Fruit fly (Drosophila melanogaster) whole organism, embryonic: ENCODE data around the gene CG13059.

ENCODE experiments used
- ATbp ChIP-seq: fragments of 200-800 bp; sonication (Bioruptor generic); optimal IDR thresholded peaks from 2 replicates; lab custom pipeline; 2017; ENCODE audit warnings: missing biosample characterization, mild to moderate bottlenecking, missing genetic modification characterization, missing genetic modification reagents
- Awh ChIP-seq: fragments of 200-800 bp; sonication (Bioruptor generic); IDR thresholded peaks from 2 replicates; pipeline ENCODE4, ENCODE4 v1.3.6; 2022; ENCODE audit warnings: missing biosample characterization, missing genetic modification characterization
- CG1024 ChIP-seq: fragments of 200-800 bp; sonication (Bioruptor generic); IDR thresholded peaks from 2 replicates; pipeline ENCODE4 v1.3.6; 2022; ENCODE audit warnings: missing biosample characterization, missing genetic modification characterization
- CG10462 ChIP-seq: fragments of 200-800 bp; sonication (Bioruptor generic); optimal IDR thresholded peaks from 2 replicates; lab custom pipeline; 2016; ENCODE audit warnings: missing biosample characterization, missing genetic modification characterization
- CG10654 ChIP-seq: fragments of 200-800 bp; sonication (Bioruptor generic); optimal IDR thresholded peaks from 2 replicates; lab custom pipeline; 2016; ENCODE audit warnings: missing biosample characterization, missing genetic modification characterization
- CG10979 ChIP-seq: fragments of 200-800 bp; sonication (Bioruptor generic); optimal IDR thresholded peaks from 2 replicates; lab custom pipeline; 2018; ENCODE audit warnings: missing biosample characterization, mild to moderate bottlenecking, missing genetic modification characterization, moderate library complexity
- CG11093 ChIP-seq: fragments of 200-800 bp; sonication (Bioruptor generic); IDR thresholded peaks from 3 replicates; pipeline ENCODE4 v1.3.6; 2022; ENCODE audit warnings: missing biosample characterization, missing genetic modification characterization
- CG12769 ChIP-seq: fragments of 200-800 bp; sonication (Bioruptor generic); optimal IDR thresholded peaks from 2 replicates; lab custom pipeline; 2019; ENCODE audit warnings: missing biosample characterization, mild to moderate bottlenecking, missing genetic modification characterization, moderate library complexity
- CG15269 ChIP-seq: fragments of 200-800 bp; sonication (Bioruptor generic); optimal IDR thresholded peaks from 2 replicates; lab custom pipeline; 2018; ENCODE audit warnings: missing biosample characterization, mild to moderate bottlenecking, missing genetic modification characterization, moderate library complexity
- CG6175 ChIP-seq: fragments of 200-800 bp; sonication (Bioruptor generic); IDR thresholded peaks from 3 replicates; pipeline ENCODE4 v1.3.6; 2022; ENCODE audit warnings: missing biosample characterization, missing genetic modification characterization
- CG7271 ChIP-seq: fragments of 200-800 bp; sonication (Bioruptor generic); optimal IDR thresholded peaks from 2 replicates; lab custom pipeline; 2018; ENCODE audit warnings: missing biosample characterization, mild to moderate bottlenecking, missing genetic modification characterization, moderate library complexity
- CG7963 ChIP-seq: fragments of 200-800 bp; sonication (Bioruptor generic); IDR thresholded peaks from 3 replicates; pipeline ENCODE4 v1.3.6; 2022; ENCODE audit warnings: missing biosample characterization, missing genetic modification characterization; ENCODE audit not compliant: partially characterized antibody
- CG7987 ChIP-seq: fragments of 200-800 bp; sonication (Bioruptor generic); optimal IDR thresholded peaks from 2 replicates; lab custom pipeline; 2018; ENCODE audit warnings: missing biosample characterization, mild to moderate bottlenecking, missing genetic modification characterization, moderate library complexity
- CG8388 ChIP-seq: fragments of 200-800 bp; sonication (Bioruptor generic); optimal IDR thresholded peaks from 2 replicates; lab custom pipeline; 2019; ENCODE audit warnings: missing biosample characterization, mild to moderate bottlenecking, missing genetic modification characterization, moderate library complexity
- CoRest ChIP-seq: fragments of 200-800 bp; sonication (Bioruptor generic); optimal IDR thresholded peaks from 3 replicates; lab custom pipeline; 2018; ENCODE audit warnings: missing biosample characterization, mild to moderate bottlenecking, missing genetic modification characterization, moderate library complexity
- CrebB ChIP-seq: fragments of 200-800 bp; sonication (Bioruptor generic); optimal IDR thresholded peaks from 3 replicates; lab custom pipeline; 2018; ENCODE audit warnings: missing biosample characterization, mild to moderate bottlenecking, missing genetic modification characterization
- Dek ChIP-seq: fragments of 200-800 bp; sonication (Bioruptor generic); optimal IDR thresholded peaks from 3 replicates; lab custom pipeline; 2019; ENCODE audit warnings: missing biosample characterization, mild to moderate bottlenecking, missing genetic modification characterization, moderate library complexity
- Hey ChIP-seq: fragments of 200-800 bp; sonication (Bioruptor generic); optimal IDR thresholded peaks from 3 replicates; lab custom pipeline; 2018; ENCODE audit warnings: missing biosample characterization, mild to moderate bottlenecking, missing genetic modification characterization
- Hmx ChIP-seq: fragments of 200-800 bp; sonication (Bioruptor generic); optimal IDR thresholded peaks from 2 replicates; lab custom pipeline; 2016; ENCODE audit warnings: missing biosample characterization, missing genetic modification characterization
- Hr78 ChIP-seq, 2 experiments: fragments of 200-800 bp in 1 of 2; fragments of >200 bp in 1 of 2; sonication (Bioruptor generic) in 1 of 2; optimal IDR thresholded peaks; 2 replicates each; lab custom pipeline; 2017 to 2019; ENCODE audit warnings: missing biosample characterization in 2 of 2, missing genetic modification characterization in 2 of 2, mild to moderate bottlenecking in 1 of 2, moderate library complexity in 1 of 2
- NfI ChIP-seq: fragments of 200-800 bp; sonication (Bioruptor generic); optimal IDR thresholded peaks from 3 replicates; lab custom pipeline; 2018; ENCODE audit warnings: missing biosample characterization, mild to moderate bottlenecking, missing genetic modification characterization, moderate library complexity
- Opbp ChIP-seq: fragments of 200-800 bp; sonication (Bioruptor generic); IDR thresholded peaks from 3 replicates; pipeline ENCODE4 v1.3.6; 2022; ENCODE audit warnings: missing biosample characterization, missing genetic modification characterization; ENCODE audit not compliant: partially characterized antibody
- Pdp1 ChIP-seq, 2 experiments: fragments of 200-800 bp; sonication (Bioruptor generic); optimal IDR thresholded peaks; 3 replicates each; lab custom pipeline; 2016; ENCODE audit warnings: missing biosample characterization in 2 of 2, missing genetic modification characterization in 2 of 2, mild to moderate bottlenecking in 1 of 2, moderate library complexity in 1 of 2
- Scr ChIP-seq: fragments of 200-800 bp; sonication (Bioruptor generic); IDR thresholded peaks from 2 replicates; pipeline ENCODE4 v1.3.6; 2022; ENCODE audit warnings: missing biosample characterization, missing genetic modification characterization; ENCODE audit not compliant: partially characterized antibody
- Sin3A ChIP-seq: fragments of >200 bp; optimal IDR thresholded peaks from 2 replicates; lab custom pipeline; 2018
- abd-A ChIP-seq: fragments of 200-800 bp; sonication (Bioruptor generic); optimal IDR thresholded peaks from 3 replicates; lab custom pipeline; 2019; ENCODE audit warnings: missing biosample characterization, mild to moderate bottlenecking, missing genetic modification characterization, moderate library complexity
- caup ChIP-seq: fragments of 200-800 bp; sonication (Bioruptor generic); optimal IDR thresholded peaks from 3 replicates; lab custom pipeline; 2017; ENCODE audit warnings: missing biosample characterization, mild to moderate bottlenecking, missing genetic modification characterization, moderate library complexity; ENCODE audit not compliant: severe bottlenecking
- chinmo ChIP-seq: fragments of 200-800 bp; sonication (Bioruptor generic); IDR thresholded peaks from 4 replicates; pipeline ENCODE4 v1.3.6; 2022; ENCODE audit warnings: missing biosample characterization, missing genetic modification characterization; ENCODE audit not compliant: partially characterized antibody
- emc ChIP-seq: fragments of 200-800 bp; sonication (Bioruptor generic); optimal IDR thresholded peaks from 2 replicates; lab custom pipeline; 2016; ENCODE audit warnings: missing biosample characterization, missing genetic modification characterization
- fd3F ChIP-seq: fragments of 200-800 bp; sonication (Bioruptor generic); optimal IDR thresholded peaks from 2 replicates; lab custom pipeline; 2018; ENCODE audit warnings: missing biosample characterization, mild to moderate bottlenecking, missing genetic modification characterization, moderate library complexity
- grau ChIP-seq: fragments of 200-800 bp; optimal IDR thresholded peaks from 3 replicates; lab custom pipeline; 2019; ENCODE audit warnings: missing biosample characterization, mild to moderate bottlenecking, missing genetic modification characterization, moderate library complexity
- nom ChIP-seq: fragments of 200-800 bp; sonication (Bioruptor generic); optimal IDR thresholded peaks from 2 replicates; lab custom pipeline; 2017; ENCODE audit warnings: missing biosample characterization, missing genetic modification characterization, mild to moderate bottlenecking, moderate library complexity, missing genetic modification reagents
- oc ChIP-seq: fragments of 200-800 bp; sonication (Bioruptor generic); optimal IDR thresholded peaks from 2 replicates; lab custom pipeline; 2018; ENCODE audit warnings: missing biosample characterization, mild to moderate bottlenecking, missing genetic modification characterization, moderate library complexity
- pan ChIP-seq, 4 experiments: fragments of >200 bp in 3 of 4; fragments of 200-800 bp in 1 of 4; sonication (Bioruptor generic) in 1 of 4; optimal IDR thresholded peaks in 3 of 4; IDR thresholded peaks in 1 of 4; 2 replicates each; pipeline versions ENCODE4 v1.3.6 to Lab custom; 2017 to 2022; ENCODE audit warnings: missing biosample characterization in 2 of 4, missing genetic modification characterization in 2 of 4, mixed read lengths in 1 of 4
- pho ChIP-seq: fragments of 200-800 bp; sonication (Bioruptor generic); optimal IDR thresholded peaks from 2 replicates; lab custom pipeline; 2016; ENCODE audit warnings: missing biosample characterization, missing genetic modification characterization
- row ChIP-seq: fragments of 200-800 bp; sonication (Bioruptor generic); IDR thresholded peaks from 3 replicates; pipeline ENCODE4 v1.3.6; 2022; ENCODE audit warnings: missing biosample characterization, missing genetic modification characterization
- sc ChIP-seq, 3 experiments: fragments of >200 bp in 2 of 3; fragments of 200-800 bp in 1 of 3; sonication (Bioruptor generic) in 1 of 3; optimal IDR thresholded peaks; 2 replicates in 2 of 3; 3 replicates in 1 of 3; lab custom pipeline; 2017; ENCODE audit warnings: mild to moderate bottlenecking in 1 of 3, missing biosample characterization in 1 of 3, missing genetic modification characterization in 1 of 3, missing genetic modification reagents in 1 of 3
- sd ChIP-seq: fragments of 200-800 bp; sonication (Bioruptor generic); optimal IDR thresholded peaks from 3 replicates; lab custom pipeline; 2018; ENCODE audit warnings: missing biosample characterization, mild to moderate bottlenecking, missing genetic modification characterization, moderate library complexity
- vvl ChIP-seq: fragments of 200-800 bp; sonication (Bioruptor generic); IDR thresholded peaks from 2 replicates; pipeline ENCODE4 v1.3.6; 2022; ENCODE audit warnings: missing biosample characterization, missing genetic modification characterization

Gene CG13059

DNA sequence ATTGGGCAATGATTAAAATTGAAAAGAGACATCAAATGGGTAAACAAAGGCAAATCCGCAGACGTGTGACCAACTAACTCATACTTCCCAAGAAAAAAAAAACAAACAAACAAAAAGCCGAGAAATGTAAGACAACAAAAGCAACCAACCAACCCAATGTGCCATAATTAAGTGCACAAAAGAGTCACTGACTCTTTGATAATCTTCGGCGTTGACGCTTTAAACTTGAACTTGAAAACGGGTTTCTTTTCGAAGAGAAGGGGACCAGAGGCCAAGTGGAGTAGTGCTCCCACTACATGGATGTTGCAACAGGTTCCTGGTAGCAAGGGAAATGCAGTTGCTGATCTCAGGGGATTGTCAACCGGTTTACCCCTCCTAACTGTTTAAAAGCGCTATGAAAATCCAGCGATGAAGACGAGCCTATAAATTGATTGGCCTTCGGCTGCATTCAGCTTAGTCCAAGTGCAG is 43.5 kb upstream of the CG13059 start, which contains the start of gene CG13064:
CG13064 (plus strand) TSS at position 418 of the 468 bp plus-strand sequence.
- TF ChIP-seq oc: peak; percentile 56
- TF ChIP-seq Awh: peak; percentile 19; the same call in 1 of the 2 replicates
- peak in 1 of 2 experiments; percentile 87 for TF ChIP-seq Hr78 (GFP tag; optimal IDR thresholded peaks at IDR 0.05; lab: Kevin White, UChicago)
- peak; percentile 27 for TF ChIP-seq CG15269 (tag; lab: Kevin White, UChicago)
- TF ChIP-seq CrebB: no peak
- no peak for TF ChIP-seq CG10462 (GFP tag; lab: Kevin White, UChicago)
- no peak for TF ChIP-seq Scr (GFP tag; lab: Robert Waterston, UW)
- no peak for TF ChIP-seq CG6175 (GFP tag; lab: Robert Waterston, UW)
- TF ChIP-seq CG12769: peak; percentile 50
- TF ChIP-seq CoRest (tag; lab: Kevin White, UChicago): no peak
- no peak for TF ChIP-seq Hey (tag; lab: Kevin White, UChicago)
- TF ChIP-seq ATbp: no peak
- TF ChIP-seq nom (GFP tag; lab: Kevin White, UChicago): peak; percentile 8
- 0 out of 4 replicates have a peak, but pooled peaks have one; percentile 65 for TF ChIP-seq chinmo
- peak; percentile 75 for TF ChIP-seq abd-A

DNA sequence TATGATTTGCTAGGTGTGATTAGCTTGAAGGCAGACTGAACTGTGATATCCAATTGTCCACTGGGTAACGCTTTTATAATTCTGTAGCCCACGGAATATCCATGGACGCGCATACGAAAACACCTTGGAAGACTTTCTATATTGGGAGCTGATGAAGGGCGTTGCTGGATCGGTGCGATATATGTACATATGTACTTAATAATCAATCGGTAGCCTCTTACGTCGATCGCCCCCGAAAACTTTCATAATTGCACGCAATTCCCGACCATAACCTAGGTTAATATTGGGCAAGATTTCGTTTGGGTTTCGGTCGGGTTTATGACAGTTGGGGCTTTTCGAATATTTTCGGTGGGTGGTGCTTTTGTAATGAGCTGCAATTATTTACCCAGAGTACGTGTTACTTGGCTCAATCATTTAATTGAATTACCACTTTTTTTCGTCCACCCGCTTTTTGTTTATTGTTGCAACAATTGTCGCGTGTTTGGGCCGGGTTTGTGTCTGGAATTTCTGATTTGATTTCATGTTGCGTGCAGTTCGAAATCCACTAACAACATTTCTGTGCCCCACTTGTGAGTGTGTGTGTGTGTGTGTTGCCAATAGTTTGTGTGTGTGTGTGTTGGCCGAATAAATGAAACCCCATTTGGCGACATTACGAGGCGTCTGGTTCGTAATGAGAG is 41.5 kb upstream of the CG13059 start, which contains the start of gene CG13049:
CG13049 (minus strand) TSS at position 51 of the 677 bp plus-strand sequence.
- TF ChIP-seq Sin3A (no peak), pan (optimal IDR thresholded peaks at IDR 0.05; lab: Kevin White, UChicago) (no peak), pan (GFP tag; optimal IDR thresholded peaks at IDR 0.05 in 1 of 2, IDR thresholded peaks at IDR 0.05 in 1 of 2) (peak in 1 of 2 experiments; percentile 12), sc (optimal IDR thresholded peaks at IDR 0.05; lab: Kevin White, UChicago) (no peak), sc (GFP tag; optimal IDR thresholded peaks at IDR 0.05; lab: Kevin White, UChicago) (no peak), NfI (GFP tag; lab: Kevin White, UChicago) (no peak), CG1024 (GFP tag; lab: Robert Waterston, UW) (no peak), pho (no peak), sd (tag; lab: Kevin White, UChicago) (peak; percentile 3), CG7963 (GFP tag; lab: Robert Waterston, UW) (no peak), caup (GFP tag; lab: Kevin White, UChicago) (no peak), vvl (GFP tag; lab: Robert Waterston, UW) (peak; percentile 52; the same call in 1 of the 2 replicates), CG7987 (GFP tag; lab: Kevin White, UChicago) (no peak), row (GFP tag; lab: Robert Waterston, UW) (no peak)
- TF ChIP-seq, all 482 proteins: peak for 3

- TF ChIP-seq Pdp1 (GFP tag; optimal IDR thresholded peaks at IDR 0.05; lab: Kevin White, UChicago): peak in 1 of 2 experiments; percentile 85
- no peak for TF ChIP-seq CG8388 (GFP tag; lab: Kevin White, UChicago)
- TF ChIP-seq grau (tag; lab: Kevin White, UChicago): no peak
- TF ChIP-seq Dek: no peak
- peak; percentile 31 for TF ChIP-seq oc
- TF ChIP-seq Opbp (GFP tag; lab: Robert Waterston, UW): no peak
- TF ChIP-seq CG7271: no peak
- TF ChIP-seq Hmx (GFP tag; lab: Kevin White, UChicago): no peak
- TF ChIP-seq fd3F (GFP tag; lab: Kevin White, UChicago): no peak
- TF ChIP-seq CG11093 (GFP tag; lab: Robert Waterston, UW): no peak
- no peak for TF ChIP-seq CG10979 (tag; lab: Kevin White, UChicago)
- TF ChIP-seq emc (GFP tag; lab: Kevin White, UChicago): no peak
- TF ChIP-seq CG10654 (GFP tag; lab: Kevin White, UChicago): no peak
These were observed 39.7 kb upstream of the CG13059 start, which contains the start of gene CG13048 for dm6 chr3L:16283821-16284220. CG13048 (minus strand) TSS chr3L:16283921.
